Fruit fly (Drosophila melanogaster) ovary, adult (tissue): Measurements from ENCODE around the gene CG14990.

Experiments
- CG17801 ChIP-seq: fragments of 200-800 bp; optimal IDR thresholded peaks from 2 replicates; lab custom pipeline; 2019; ENCODE audit warnings: missing biosample characterization, mild to moderate bottlenecking, missing genetic modification characterization, moderate library complexity; ENCODE audit not compliant: partially characterized antibody

CG14990 gene

dm6 chr3L:4130743-4131142 lies 37.7 kb downstream of the CG14990 start:
- TF ChIP-seq CG17801 (GFP tag; lab: Kevin White, UChicago), result no peak

- TF ChIP-seq CG17801 (GFP tag; lab: Kevin White, UChicago), result no peak
Observed at dm6 chr3L:4132585-4132984, 39.6 kb downstream of the CG14990 start.

- TF ChIP-seq CG17801 (GFP tag; lab: Kevin White, UChicago), result peak; percentile 35
Observed at dm6 chr3L:4133724-4134678, 41.0 kb downstream of the CG14990 start, which contains the start of gene ens. ens (minus strand) TSS chr3L:4134550.

dm6 chr3L:4135857-4136256 lies 42.9 kb downstream of the CG14990 start, which contains the start of gene RfC4:
RfC4 (minus strand) TSS chr3L:4136038.
- TF ChIP-seq CG17801 (GFP tag; lab: Kevin White, UChicago), result no peak

dm6 chr3L:4138804-4139521 lies 46.0 kb downstream of the CG14990 start, which contains the start of the genes Rop and Ras64B:
Rop (minus strand) TSS chr3L:4138996.
Ras64B (plus strand) TSS chr3L:4139076.
- TF ChIP-seq CG17801 (GFP tag; lab: Kevin White, UChicago), result peak; percentile 64

- no peak for TF ChIP-seq CG17801 (GFP tag; lab: Kevin White, UChicago)
Observed at dm6 chr3L:4141167-4141566, 48.2 kb downstream of the CG14990 start, which contains the start of gene Akh. Akh (plus strand) TSS chr3L:4141467.

- no peak for TF ChIP-seq CG17801 (GFP tag; lab: Kevin White, UChicago)
Observed at dm6 chr3L:4142064-4142463, 49.1 kb downstream of the CG14990 start, which contains the start of gene CG32260. CG32260 (plus strand) TSS chr3L:4142364.
